Fruit fly (Drosophila melanogaster): ENCODE results near the gene Spn28Dc.

Gene Spn28Dc

DNA sequence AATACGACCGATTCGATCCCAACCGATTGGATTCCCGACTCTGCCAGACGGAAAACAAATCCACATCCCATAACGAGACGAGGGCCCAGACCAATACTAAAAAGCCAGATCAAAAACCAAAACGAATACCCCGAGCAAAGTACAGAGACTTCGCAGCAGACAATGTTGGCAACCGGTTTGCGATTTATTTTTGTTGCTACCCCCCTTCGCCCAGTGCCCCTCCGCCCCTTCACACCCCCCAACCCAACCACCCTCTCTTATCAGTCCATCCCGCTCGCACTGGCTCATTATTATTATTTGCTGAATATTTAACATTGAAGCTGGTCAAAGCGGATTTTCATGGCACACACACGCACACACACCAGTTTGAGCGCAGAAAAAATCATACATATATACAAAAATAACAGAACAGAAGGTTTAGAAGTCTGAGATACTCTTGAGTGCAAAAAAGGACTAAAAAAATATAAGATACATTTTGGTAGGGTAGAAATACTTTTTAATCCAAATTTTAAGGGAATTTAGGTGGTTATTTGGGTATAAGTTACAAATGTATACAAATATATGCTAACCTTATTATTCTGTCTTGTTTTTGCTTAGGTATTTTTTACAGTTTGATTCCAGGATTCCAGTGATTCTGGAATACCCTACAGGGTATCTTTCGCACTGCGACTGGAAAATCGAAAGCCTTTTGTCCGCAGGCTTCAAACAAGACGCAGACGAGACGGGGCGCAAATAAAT, 33.4 kb downstream of the Spn28Dc start (continued):
- TF ChIP-seq CG1621 (tag; optimal IDR thresholded peaks at IDR 0.05) (peak; percentile 7), CG4318 (GFP tag; optimal IDR thresholded peaks at IDR 0.05) (no peak), CG11762 (GFP tag; optimal IDR thresholded peaks at IDR 0.05; ENCODE audit: insufficient read depth) (peak; percentile 15), fkh (GFP tag; optimal IDR thresholded peaks at IDR 0.05) (peak; percentile 40), eg (GFP tag; IDR thresholded peaks at IDR 0.05) (0 out of 3 replicates have a peak, but pooled peaks have one; percentile 24), esn (GFP tag; optimal IDR thresholded peaks at IDR 0.05) (peak; percentile 88), CG6808 (GFP tag; optimal IDR thresholded peaks at IDR 0.05) (peak; percentile 57), CG16779 (tag; optimal IDR thresholded peaks at IDR 0.05) (no peak), CG11294 (GFP tag; IDR thresholded peaks at IDR 0.05) (no peak), vri (GFP tag; optimal IDR thresholded peaks at IDR 0.05) (peak; percentile 59), ss (GFP tag; optimal IDR thresholded peaks at IDR 0.05) (peak; percentile 27 to 63), CG6792 (GFP tag; optimal IDR thresholded peaks at IDR 0.05) (peak; percentile 67), CG9139 (GFP tag; optimal IDR thresholded peaks at IDR 0.05) (peak; percentile 5)

DNA sequence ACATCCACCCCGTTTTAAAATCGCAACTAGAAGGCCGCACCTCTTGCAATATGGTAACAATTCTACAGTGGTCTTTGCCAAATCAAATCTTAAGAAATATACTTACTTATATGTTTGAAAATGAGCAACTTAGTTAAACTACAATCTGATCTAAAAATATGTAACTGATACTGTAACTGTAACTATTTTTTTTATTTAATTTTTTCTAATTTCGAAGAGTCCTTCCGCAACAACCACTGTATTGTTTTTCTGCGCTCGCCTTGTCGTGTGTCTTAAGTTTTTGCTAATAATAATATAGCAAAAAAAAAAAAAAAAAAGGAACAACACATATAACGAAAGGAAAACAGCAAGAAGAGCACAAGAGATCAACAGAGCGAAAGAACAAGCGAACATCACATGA, 35.6 kb downstream of the Spn28Dc start:
- TF ChIP-seq cyc (GFP tag; optimal IDR thresholded peaks at IDR 0.05): no peak
- no peak for TF ChIP-seq CG9139 (GFP tag; optimal IDR thresholded peaks at IDR 0.05)
- TF ChIP-seq CG11294 (GFP tag; IDR thresholded peaks at IDR 0.05): 0 out of 2 replicates have a peak, but pooled peaks have one; percentile 13
- no peak for TF ChIP-seq CG31627 (GFP tag; optimal IDR thresholded peaks at IDR 0.05)
- peak; percentile 27 for TF ChIP-seq Lpt (GFP tag; optimal IDR thresholded peaks at IDR 0.05)
- peak; percentile 25 for TF ChIP-seq CG4318 (GFP tag; optimal IDR thresholded peaks at IDR 0.05)
- peak; percentile 12 for TF ChIP-seq Hr39 (GFP tag; optimal IDR thresholded peaks at IDR 0.05)
- TF ChIP-seq fkh (GFP tag; optimal IDR thresholded peaks at IDR 0.05): no peak
- peak; percentile 60 for TF ChIP-seq svp (GFP tag)
- TF ChIP-seq Gug (GFP tag; IDR thresholded peaks at IDR 0.05): peak; percentile 70; the same call in 1 of the 2 replicates
- TF ChIP-seq CG11902 (GFP tag; optimal IDR thresholded peaks at IDR 0.05): no peak
- TF ChIP-seq Eip93F (GFP tag; optimal IDR thresholded peaks at IDR 0.05): no peak
- no peak for TF ChIP-seq vri (GFP tag; optimal IDR thresholded peaks at IDR 0.05)
- TF ChIP-seq dac (GFP tag; optimal IDR thresholded peaks at IDR 0.05): no peak
- peak; percentile 84 for TF ChIP-seq Eip78C (GFP tag)
- peak; percentile 60 for TF ChIP-seq Ets96B (tag; optimal IDR thresholded peaks at IDR 0.05)
- peak; percentile 59 for TF ChIP-seq OdsH (GFP tag; optimal IDR thresholded peaks at IDR 0.05)
- TF ChIP-seq CG6808 (GFP tag; optimal IDR thresholded peaks at IDR 0.05): no peak
- peak; percentile 42 for TF ChIP-seq CG11762 (GFP tag; optimal IDR thresholded peaks at IDR 0.05; ENCODE audit: insufficient read depth)
- TF ChIP-seq CG32006 (GFP tag; optimal IDR thresholded peaks at IDR 0.05): peak; percentile 65
- no peak for TF ChIP-seq Hr38 (GFP tag; optimal IDR thresholded peaks at IDR 0.05)
- TF ChIP-seq Blimp-1 (GFP tag; optimal IDR thresholded peaks at IDR 0.05): no peak
- TF ChIP-seq CG15336 (GFP tag; IDR thresholded peaks at IDR 0.05): peak; percentile 55
- TF ChIP-seq CG8632 (GFP tag; optimal IDR thresholded peaks at IDR 0.05): peak; percentile 35
- TF ChIP-seq CG6276 (GFP tag; optimal IDR thresholded peaks at IDR 0.05): peak; percentile 49
- peak; percentile 39 for TF ChIP-seq esn (GFP tag; optimal IDR thresholded peaks at IDR 0.05)
- no peak for TF ChIP-seq Sox15 (GFP tag; optimal IDR thresholded peaks at IDR 0.05)
- peak; percentile 80 for TF ChIP-seq CG6163 (GFP tag; IDR thresholded peaks at IDR 0.05)
- no peak for TF ChIP-seq Smox (GFP tag; optimal IDR thresholded peaks at IDR 0.05)
- no peak for TF ChIP-seq Ets21C (GFP tag; optimal IDR thresholded peaks at IDR 0.05)
- TF ChIP-seq acj6 (GFP tag; optimal IDR thresholded peaks at IDR 0.05): peak; percentile 39
- peak; percentile 57 for TF ChIP-seq CG16779 (tag; optimal IDR thresholded peaks at IDR 0.05)
- no peak for TF ChIP-seq fd85E (GFP tag; optimal IDR thresholded peaks at IDR 0.05)
- peak; percentile 41 for TF ChIP-seq Met (GFP tag; optimal IDR thresholded peaks at IDR 0.05)
- no peak for TF ChIP-seq CG10669 (GFP tag; optimal IDR thresholded peaks at IDR 0.05)
- TF ChIP-seq CG34406 (GFP tag; optimal IDR thresholded peaks at IDR 0.05): peak; percentile 9
- no peak for TF ChIP-seq ss (GFP tag; optimal IDR thresholded peaks at IDR 0.05)
- TF ChIP-seq lz (GFP tag; optimal IDR thresholded peaks at IDR 0.05): peak; percentile 3
- TF ChIP-seq fd59A (GFP tag; optimal IDR thresholded peaks at IDR 0.05): peak; percentile 29
- peak; percentile 62 for TF ChIP-seq Eip75B (GFP tag; optimal IDR thresholded peaks at IDR 0.05)
- peak; percentile 71; the same call in 2 of the 3 replicates for TF ChIP-seq eg (GFP tag; IDR thresholded peaks at IDR 0.05)
- TF ChIP-seq CG10631 (GFP tag; optimal IDR thresholded peaks at IDR 0.05): peak; percentile 84
- peak; percentile 7 for TF ChIP-seq CG3032 (tag; optimal IDR thresholded peaks at IDR 0.05)
- TF ChIP-seq CG7368 (GFP tag; optimal IDR thresholded peaks at IDR 0.05): no peak
- peak; percentile 75 for TF ChIP-seq achi (GFP tag; optimal IDR thresholded peaks at IDR 0.05)
